Fruit fly (Drosophila melanogaster): ENCODE results near the gene CG31872.

- TF ChIP-seq pan (optimal IDR thresholded peaks at IDR 0.05) (no peak), CG8478 (optimal IDR thresholded peaks at IDR 0.05) (no peak), psq (optimal IDR thresholded peaks at IDR 0.05) (no peak), EcR (GFP tag; optimal IDR thresholded peaks at IDR 0.05) (no peak)
Observed at dm6 chr2L:10646115-10646514, 6.4 kb downstream of the CG31872 start, which contains the start of gene CG17097.

All from whole organism.